Fruit fly (Drosophila melanogaster): ENCODE results near the gene Kaz.

The Kaz gene

dm6 chr3R:24810844-24811625 lies 18.7 kb downstream of the Kaz start (continued):
- TF ChIP-seq dm (GFP tag; optimal IDR thresholded peaks at IDR 0.05): peak; percentile 71
- TF ChIP-seq Side (GFP tag; optimal IDR thresholded peaks at IDR 0.05): peak; percentile 78
- TF ChIP-seq zfh1 (GFP tag; IDR thresholded peaks at IDR 0.05): peak; percentile 87
- TF ChIP-seq CG7928 (GFP tag; optimal IDR thresholded peaks at IDR 0.05): peak; percentile 69
- TF ChIP-seq CG1647 (GFP tag; optimal IDR thresholded peaks at IDR 0.05): peak; percentile 89
- TF ChIP-seq unpg (GFP tag; optimal IDR thresholded peaks at IDR 0.05): peak; percentile 90
- TF ChIP-seq CG14667 (GFP tag; IDR thresholded peaks at IDR 0.05): peak; percentile 79; the same call in 1 of the 2 replicates
- TF ChIP-seq usp (GFP tag; optimal IDR thresholded peaks at IDR 0.05): no peak
- peak; percentile 73 for TF ChIP-seq onecut (GFP tag; IDR thresholded peaks at IDR 0.05)
- TF ChIP-seq CG10959 (GFP tag; IDR thresholded peaks at IDR 0.05): peak; percentile 58; the same call in 1 of the 2 replicates
- TF ChIP-seq CG18599 (GFP tag; optimal IDR thresholded peaks at IDR 0.05): peak; percentile 93
- TF ChIP-seq CG2129 (GFP tag; IDR thresholded peaks at IDR 0.05; ENCODE audit: partially characterized antibody): no peak
- TF ChIP-seq CG12659 (GFP tag; optimal IDR thresholded peaks at IDR 0.05): peak; percentile 92
- no peak for TF ChIP-seq dmrt99B (tag; optimal IDR thresholded peaks at IDR 0.05)
- peak; percentile 67 for TF ChIP-seq CG18011 (GFP tag; optimal IDR thresholded peaks at IDR 0.05)
- TF ChIP-seq CG12236 (GFP tag; optimal IDR thresholded peaks at IDR 0.05): peak; percentile 52
- peak; percentile 44 for TF ChIP-seq MESR4 (GFP tag; optimal IDR thresholded peaks at IDR 0.05)
- TF ChIP-seq CG10147 (GFP tag; optimal IDR thresholded peaks at IDR 0.05): peak; percentile 68
- no peak for TF ChIP-seq sc (optimal IDR thresholded peaks at IDR 0.05)
- peak; percentile 69 for TF ChIP-seq sc (GFP tag; optimal IDR thresholded peaks at IDR 0.05)
- TF ChIP-seq dan (GFP tag; IDR thresholded peaks at IDR 0.05): peak; percentile 6; the same call in 1 of the 2 replicates
- TF ChIP-seq run (tag; optimal IDR thresholded peaks at IDR 0.05): peak; percentile 59
- peak; percentile 93 for TF ChIP-seq CG2678 (tag; optimal IDR thresholded peaks at IDR 0.05)
- TF ChIP-seq phol (tag; optimal IDR thresholded peaks at IDR 0.05): peak; percentile 82
- TF ChIP-seq CG10209 (GFP tag; optimal IDR thresholded peaks at IDR 0.05): peak; percentile 86
- TF ChIP-seq Dfd (GFP tag; optimal IDR thresholded peaks at IDR 0.05): no peak
- peak; percentile 85 for TF ChIP-seq otp (GFP tag; IDR thresholded peaks at IDR 0.05)
- TF ChIP-seq CG12219 (GFP tag; optimal IDR thresholded peaks at IDR 0.05): peak; percentile 92
- peak in 1 of 2 experiments; percentile 81 for TF ChIP-seq Eip74EF (GFP tag; optimal IDR thresholded peaks at IDR 0.05)
- no peak for TF ChIP-seq CG15479 (GFP tag; optimal IDR thresholded peaks at IDR 0.05)
- peak; percentile 86 for TF ChIP-seq CG7372 (GFP tag; IDR thresholded peaks at IDR 0.05)
- peak; percentile 17 for TF ChIP-seq bigmax (GFP tag; optimal IDR thresholded peaks at IDR 0.05)
- TF ChIP-seq CG12942 (GFP tag; optimal IDR thresholded peaks at IDR 0.05): peak; percentile 79
- peak; percentile 81 for TF ChIP-seq CG43689 (GFP tag; IDR thresholded peaks at IDR 0.05)
- TF ChIP-seq nerfin-2 (GFP tag; IDR thresholded peaks at IDR 0.05; ENCODE audit: partially characterized antibody): no peak
- TF ChIP-seq so (GFP tag; IDR thresholded peaks at IDR 0.05): peak; percentile 88
- TF ChIP-seq az2 (GFP tag; optimal IDR thresholded peaks at IDR 0.05): peak; percentile 87
- TF ChIP-seq CG18476 (GFP tag; optimal IDR thresholded peaks at IDR 0.05): peak; percentile 83
- peak; percentile 75 for TF ChIP-seq Jarid2 (GFP tag; optimal IDR thresholded peaks at IDR 0.05)
- no peak for TF ChIP-seq CG6791 (GFP tag; IDR thresholded peaks at IDR 0.05; ENCODE audit: partially characterized antibody)
- TF ChIP-seq CG1832 (GFP tag; optimal IDR thresholded peaks at IDR 0.05): no peak
- peak; percentile 63 for TF ChIP-seq CG10267 (tag; optimal IDR thresholded peaks at IDR 0.05)
- peak; percentile 73 for TF ChIP-seq D19B (GFP tag; optimal IDR thresholded peaks at IDR 0.05)
- TF ChIP-seq jumu (GFP tag; optimal IDR thresholded peaks at IDR 0.05): peak; percentile 77
- peak; percentile 76 for TF ChIP-seq nau (GFP tag; optimal IDR thresholded peaks at IDR 0.05)
- peak; percentile 89 for TF ChIP-seq Taf1 (GFP tag; IDR thresholded peaks at IDR 0.05)
- peak; percentile 19 for TF ChIP-seq nom (GFP tag; optimal IDR thresholded peaks at IDR 0.05)
- peak; percentile 83 for TF ChIP-seq rib (GFP tag; IDR thresholded peaks at IDR 0.05)

Measured in whole organism, embryonic.